Worm (Caenorhabditis elegans) whole organism, L2 larva: Measurements from ENCODE around the gene cutl-9.

ENCODE experiments used
- elt-1 ChIP-seq: fragments of 150-350 bp; optimal IDR thresholded peaks from 2 replicates; lab custom pipeline; 2014; ENCODE audit warnings: missing biosample characterization, missing genetic modification characterization
- sem-4 ChIP-seq: fragments of 150-350 bp; optimal IDR thresholded peaks from 2 replicates; lab custom pipeline; 2014; ENCODE audit warnings: missing biosample characterization, missing genetic modification reagents, missing genetic modification characterization

- TF ChIP-seq elt-1 (tag; lab: Kevin White, UChicago) (no peak), sem-4 (tag; lab: Kevin White, UChicago) (no peak)
These were observed 32.4 kb downstream of the cutl-9 start for ce11 chrII:10654435-10654834.
